Worm (Caenorhabditis elegans) whole organism, young adult: ENCODE results near the gene C16D9.5.

Experiments
- B0261.1 ChIP-seq: sonication (generic microtip); optimal IDR thresholded peaks from 2 replicates; lab custom pipeline; 2016; ENCODE audit warnings: mild to moderate bottlenecking, missing genetic modification characterization, moderate library complexity, missing compliant biosample characterization
- B0336.3 ChIP-seq: fragments of 200-800 bp; sonication (Bioruptor generic); IDR thresholded peaks from 2 replicates; pipeline ENCODE4 v1.3.6; 2022; ENCODE audit warnings: missing genetic modification characterization, missing compliant biosample characterization
- D2030.7 ChIP-seq: fragments of 200-800 bp; sonication (Bioruptor generic); IDR thresholded peaks from 2 replicates; pipeline ENCODE4 v1.3.6; 2022; ENCODE audit warnings: missing genetic modification reagents, missing genetic modification characterization, missing compliant biosample characterization
- F23B12.7 ChIP-seq: sonication (generic microtip); optimal IDR thresholded peaks from 2 replicates; lab custom pipeline; 2017; ENCODE audit warnings: missing genetic modification characterization, mild to moderate bottlenecking, missing compliant biosample characterization, antibody characterized with exemption, moderate library complexity; ENCODE audit not compliant: insufficient read depth
- F37B4.10 ChIP-seq: fragments of 200-800 bp; sonication (Bioruptor generic); IDR thresholded peaks from 2 replicates; pipeline ENCODE4 v1.3.6; 2022; ENCODE audit warnings: missing genetic modification characterization, missing compliant biosample characterization
- F39B2.1 ChIP-seq: fragments of 200-800 bp; sonication (Bioruptor generic); IDR thresholded peaks from 2 replicates; pipeline ENCODE4 v1.3.6; 2022; ENCODE audit warnings: missing genetic modification reagents, missing genetic modification characterization, missing compliant biosample characterization
- F57A8.1 ChIP-seq: fragments of 200-800 bp; sonication (Bioruptor generic); optimal IDR thresholded peaks from 2 replicates; lab custom pipeline; 2018; ENCODE audit warnings: mild to moderate bottlenecking, missing genetic modification characterization, moderate library complexity, missing compliant biosample characterization
- F57C9.4 ChIP-seq: sonication (generic microtip); optimal IDR thresholded peaks from 2 replicates; lab custom pipeline; 2017; ENCODE audit warnings: mild to moderate bottlenecking, missing genetic modification characterization, missing compliant biosample characterization
- K11D2.4 ChIP-seq: fragments of 200-800 bp; sonication (Bioruptor generic); IDR thresholded peaks from 2 replicates; pipeline ENCODE4 v1.3.6; 2022; ENCODE audit warnings: missing genetic modification reagents, missing genetic modification characterization, missing compliant biosample characterization
- K12H6.12 ChIP-seq: fragments of 200-800 bp; sonication (Bioruptor generic); optimal IDR thresholded peaks from 2 replicates; lab custom pipeline; 2018; ENCODE audit warnings: mild to moderate bottlenecking, missing genetic modification characterization, missing compliant biosample characterization
- Y53F4B.3 ChIP-seq: fragments of 200-800 bp; sonication (Bioruptor generic); IDR thresholded peaks from 2 replicates; pipeline ENCODE4 v1.3.6; 2022; ENCODE audit warnings: missing genetic modification reagents, missing genetic modification characterization, missing compliant biosample characterization
- Y67H2A.10 ChIP-seq: fragments of 200-800 bp; sonication (Bioruptor generic); conservative IDR thresholded peaks from 2 replicates; pipeline ENCODE4 v1.3.6; 2022; ENCODE audit warnings: missing genetic modification reagents, missing genetic modification characterization, missing compliant biosample characterization
- ama-1 ChIP-seq, 3 experiments: fragments of 150-350 bp in 1 of 3; sonication (generic microtip) in 2 of 3; optimal IDR thresholded peaks; 2 replicates each; lab custom pipeline; 2014 to 2018; ENCODE audit warnings: missing biosample characterization in 2 of 3, missing genetic modification characterization in 2 of 3, missing genetic modification reagents in 2 of 3
- attf-3 ChIP-seq: fragments of 200-800 bp; sonication (Bioruptor generic); conservative IDR thresholded peaks from 2 replicates; pipeline ENCODE4 v1.3.6; 2022; ENCODE audit warnings: missing genetic modification reagents, missing genetic modification characterization, missing compliant biosample characterization
- cebp-2 ChIP-seq: fragments of 200-800 bp; sonication (Bioruptor generic); IDR thresholded peaks from 2 replicates; pipeline ENCODE4 v1.3.6; 2022; ENCODE audit warnings: missing genetic modification characterization, missing compliant biosample characterization
- ceh-100 ChIP-seq: fragments of 200-800 bp; sonication (Bioruptor generic); IDR thresholded peaks from 2 replicates; pipeline ENCODE4 v1.3.6; 2022; ENCODE audit warnings: missing genetic modification reagents, missing genetic modification characterization, missing compliant biosample characterization
- ceh-27 ChIP-seq: fragments of 200-800 bp; sonication (Bioruptor generic); optimal IDR thresholded peaks from 2 replicates; lab custom pipeline; 2018; ENCODE audit warnings: mild to moderate bottlenecking, missing genetic modification characterization, moderate library complexity, missing compliant biosample characterization
- ceh-40 ChIP-seq: fragments of 200-800 bp; sonication (Bioruptor generic); IDR thresholded peaks from 2 replicates; pipeline ENCODE4 v1.3.6; 2022; ENCODE audit warnings: missing genetic modification characterization, missing compliant biosample characterization
- ceh-91 ChIP-seq: fragments of 200-800 bp; sonication (Bioruptor generic); IDR thresholded peaks from 2 replicates; pipeline ENCODE4 v1.3.6; 2022; ENCODE audit warnings: missing genetic modification reagents, missing genetic modification characterization, missing compliant biosample characterization
- egl-44 ChIP-seq: fragments of 200-800 bp; sonication (Bioruptor generic); IDR thresholded peaks from 2 replicates; pipeline ENCODE4 v1.3.6; 2022; ENCODE audit warnings: missing genetic modification reagents, missing genetic modification characterization, missing compliant biosample characterization
- egrh-3 ChIP-seq: fragments of 200-800 bp; sonication (Bioruptor generic); IDR thresholded peaks from 2 replicates; pipeline ENCODE4 v1.3.6; 2022; ENCODE audit warnings: missing genetic modification reagents, missing genetic modification characterization, missing compliant biosample characterization
- ets-4 ChIP-seq: fragments of 200-800 bp; sonication (Bioruptor generic); optimal IDR thresholded peaks from 2 replicates; lab custom pipeline; 2018; ENCODE audit warnings: mild to moderate bottlenecking, missing genetic modification characterization, missing compliant biosample characterization
- hmg-1.2 ChIP-seq: fragments of 200-800 bp; sonication (Bioruptor generic); IDR thresholded peaks from 2 replicates; pipeline ENCODE4 v1.3.6; 2022; ENCODE audit warnings: missing genetic modification reagents, missing genetic modification characterization, missing compliant biosample characterization
- hsf-1 ChIP-seq: fragments of 200-800 bp; sonication (Bioruptor generic); IDR thresholded peaks from 2 replicates; pipeline ENCODE4 v1.3.6; 2022; ENCODE audit warnings: missing genetic modification reagents, missing genetic modification characterization, missing compliant biosample characterization
- let-526 ChIP-seq: fragments of 200-800 bp; sonication (Bioruptor generic); IDR thresholded peaks from 2 replicates; pipeline ENCODE4 v1.3.6; 2022; ENCODE audit warnings: missing genetic modification reagents, missing genetic modification characterization, missing compliant biosample characterization
- madf-10 ChIP-seq: sonication (generic microtip); optimal IDR thresholded peaks from 2 replicates; lab custom pipeline; 2016; ENCODE audit warnings: mild to moderate bottlenecking, missing genetic modification characterization, missing compliant biosample characterization
- madf-6 ChIP-seq: fragments of 200-800 bp; sonication (Bioruptor generic); IDR thresholded peaks from 2 replicates; pipeline ENCODE4 v1.3.6; 2022; ENCODE audit warnings: missing genetic modification reagents, missing genetic modification characterization, missing compliant biosample characterization
- mcd-1 ChIP-seq: fragments of 200-800 bp; sonication (Bioruptor generic); IDR thresholded peaks from 2 replicates; pipeline ENCODE4 v1.3.6; 2022; ENCODE audit warnings: missing genetic modification reagents, missing genetic modification characterization, missing compliant biosample characterization
- mes-4 ChIP-seq: sonication (generic microtip); optimal IDR thresholded peaks from 2 replicates; lab custom pipeline; 2016; ENCODE audit warnings: missing genotype, missing genetic modification characterization, missing compliant biosample characterization
- nfyb-1 ChIP-seq: fragments of 200-800 bp; sonication (Bioruptor generic); IDR thresholded peaks from 2 replicates; pipeline ENCODE4 v1.3.6; 2022; ENCODE audit warnings: missing genetic modification reagents, missing genetic modification characterization, missing compliant biosample characterization
- nhr-27 ChIP-seq: fragments of 200-800 bp; sonication (Bioruptor generic); optimal IDR thresholded peaks from 2 replicates; lab custom pipeline; 2018; ENCODE audit warnings: mild to moderate bottlenecking, missing genetic modification characterization, moderate library complexity, missing compliant biosample characterization
- nhr-80 ChIP-seq: sonication (generic microtip); optimal IDR thresholded peaks from 2 replicates; lab custom pipeline; 2016; ENCODE audit warnings: missing genetic modification characterization, missing compliant biosample characterization
- nhr-90 ChIP-seq: sonication (generic microtip); optimal IDR thresholded peaks from 2 replicates; lab custom pipeline; 2016; ENCODE audit warnings: missing genotype, mild to moderate bottlenecking, missing genetic modification characterization, missing compliant biosample characterization
- snpc-4 ChIP-seq, 5 experiments: fragments of 150-350 bp in 1 of 5; sonication (generic microtip) in 4 of 5; optimal IDR thresholded peaks; 2 replicates each; lab custom pipeline; 2014 to 2018; ENCODE audit warnings: missing genetic modification characterization in 5 of 5, missing biosample characterization in 3 of 5, antibody characterized with exemption in 2 of 5, mild to moderate bottlenecking in 2 of 5, missing compliant biosample characterization in 2 of 5, missing genotype in 2 of 5, moderate library complexity in 2 of 5, missing genetic modification reagents in 1 of 5
- somi-1 ChIP-seq: fragments of 200-800 bp; sonication (Bioruptor generic); optimal IDR thresholded peaks from 2 replicates; lab custom pipeline; 2018; ENCODE audit warnings: mild to moderate bottlenecking, missing genetic modification characterization, missing compliant biosample characterization
- sptf-2 ChIP-seq: fragments of 200-800 bp; sonication (Bioruptor generic); optimal IDR thresholded peaks from 2 replicates; lab custom pipeline; 2018; ENCODE audit warnings: mild to moderate bottlenecking, missing genetic modification characterization, missing compliant biosample characterization
- tlf-1 ChIP-seq: fragments of 200-800 bp; sonication (Bioruptor generic); optimal IDR thresholded peaks from 2 replicates; lab custom pipeline; 2018; ENCODE audit warnings: mild to moderate bottlenecking, missing genetic modification characterization, missing compliant biosample characterization
- xnd-1 ChIP-seq: sonication (generic microtip); optimal IDR thresholded peaks from 2 replicates; lab custom pipeline; 2016; ENCODE audit warnings: missing genotype, missing genetic modification reagents, missing genetic modification characterization, missing compliant biosample characterization
- zfh-2 ChIP-seq: fragments of 200-800 bp; sonication (Bioruptor generic); conservative IDR thresholded peaks from 2 replicates; pipeline ENCODE4 v1.3.6; 2022; ENCODE audit warnings: missing genetic modification reagents, missing genetic modification characterization, missing compliant biosample characterization
- zim-3 ChIP-seq: sonication (generic microtip); optimal IDR thresholded peaks from 2 replicates; lab custom pipeline; 2017; ENCODE audit warnings: mild to moderate bottlenecking, missing genetic modification characterization, moderate library complexity, missing compliant biosample characterization
- ztf-26 ChIP-seq: sonication (generic microtip); optimal IDR thresholded peaks from 2 replicates; lab custom pipeline; 2017; ENCODE audit warnings: missing genetic modification characterization, missing compliant biosample characterization
- ztf-28 ChIP-seq: fragments of 200-800 bp; sonication (Bioruptor generic); IDR thresholded peaks from 2 replicates; pipeline ENCODE4 v1.3.6; 2022; ENCODE audit warnings: missing genetic modification reagents, missing genetic modification characterization, missing compliant biosample characterization

Gene C16D9.5

ce11 chrV:8243201-8243600 is 2.2 kb downstream of the C16D9.5 start:
- TF ChIP-seq nhr-80 (tag; lab: Kevin White, UChicago) (peak; percentile 42), D2030.7 (GFP tag; lab: Robert Waterston, UW) (no peak)

DNA sequence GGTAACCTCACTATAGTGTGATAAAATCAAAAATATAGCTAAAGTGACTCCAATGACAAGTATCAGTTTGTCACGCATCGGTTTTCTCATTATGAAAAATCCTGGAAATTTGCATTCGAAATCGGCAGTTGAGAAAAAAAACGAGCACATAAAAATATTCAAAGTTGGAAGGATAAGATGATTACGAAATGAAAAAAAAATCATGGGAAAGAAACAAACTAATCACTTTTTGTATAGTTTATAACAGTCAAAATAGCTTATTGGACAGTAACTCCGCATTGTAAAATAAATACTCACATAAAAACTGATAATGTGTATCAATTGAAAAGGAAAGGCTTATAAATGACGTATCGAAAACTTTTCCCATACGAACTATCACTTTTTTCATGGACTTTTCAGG is 2.6 kb downstream of the C16D9.5 start, which contains the start of gene C16D9.4:
TSS of gene C16D9.4 (minus strand) at position 101 of the 400 bp plus-strand sequence.
- no peak for TF ChIP-seq K11D2.4 (GFP tag; lab: Robert Waterston, UW)
- TF ChIP-seq let-526 (GFP tag; lab: Robert Waterston, UW), result no peak
- no peak for TF ChIP-seq egl-44
- no peak for TF ChIP-seq ets-4
- TF ChIP-seq ztf-26, result no peak
- TF ChIP-seq madf-6, result no peak
- TF ChIP-seq zfh-2, result no peak
- TF ChIP-seq attf-3 (GFP tag; lab: Robert Waterston, UW), result no peak
- no peak for TF ChIP-seq B0336.3
- no peak for TF ChIP-seq D2030.7 (GFP tag; lab: Robert Waterston, UW)
- TF ChIP-seq F57C9.4 (tag; lab: Kevin White, UChicago), result no peak
- no peak for TF ChIP-seq F39B2.1
- no peak for TF ChIP-seq B0261.1 (tag; lab: Kevin White, UChicago)
- no peak for TF ChIP-seq ama-1 (optimal IDR thresholded peaks at IDR 0.05; lab: Kevin White, UChicago)
- no peak for TF ChIP-seq ama-1 (GFP tag; optimal IDR thresholded peaks at IDR 0.05; lab: Kevin White, UChicago)
- TF ChIP-seq nfyb-1 (GFP tag; lab: Robert Waterston, UW), result no peak
- TF ChIP-seq madf-10 (tag; lab: Kevin White, UChicago), result no peak
- TF ChIP-seq ceh-91 (GFP tag; lab: Robert Waterston, UW), result no peak
- TF ChIP-seq Y53F4B.3 (GFP tag; lab: Robert Waterston, UW), result no peak

DNA sequence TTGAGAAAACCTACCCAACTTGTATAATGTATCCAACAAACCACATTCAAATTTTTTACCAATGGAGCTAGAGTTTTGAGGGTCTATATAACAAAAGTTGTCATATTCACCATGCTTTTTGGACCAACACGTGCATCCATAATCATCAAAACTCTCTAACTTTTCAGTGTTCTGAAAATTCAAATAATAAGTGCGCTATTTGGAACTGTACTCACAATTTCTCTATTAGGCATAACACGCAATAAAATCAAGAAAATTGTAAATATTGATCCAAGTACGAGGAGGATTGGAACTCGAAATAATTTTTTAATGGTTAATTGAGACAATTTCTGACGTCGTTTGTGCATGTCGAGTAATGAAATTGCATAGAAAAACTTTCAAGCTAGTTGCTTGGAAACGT is 5.4 kb downstream of the C16D9.5 start, which contains the start of gene C16D9.3:
TSS of gene C16D9.3 (minus strand) at position 101 of the 400 bp plus-strand sequence.
- TF ChIP-seq zim-3 (tag; lab: Kevin White, UChicago) (no peak), somi-1 (GFP tag; lab: Kevin White, UChicago) (no peak), mcd-1 (GFP tag; lab: Robert Waterston, UW) (no peak)

DNA sequence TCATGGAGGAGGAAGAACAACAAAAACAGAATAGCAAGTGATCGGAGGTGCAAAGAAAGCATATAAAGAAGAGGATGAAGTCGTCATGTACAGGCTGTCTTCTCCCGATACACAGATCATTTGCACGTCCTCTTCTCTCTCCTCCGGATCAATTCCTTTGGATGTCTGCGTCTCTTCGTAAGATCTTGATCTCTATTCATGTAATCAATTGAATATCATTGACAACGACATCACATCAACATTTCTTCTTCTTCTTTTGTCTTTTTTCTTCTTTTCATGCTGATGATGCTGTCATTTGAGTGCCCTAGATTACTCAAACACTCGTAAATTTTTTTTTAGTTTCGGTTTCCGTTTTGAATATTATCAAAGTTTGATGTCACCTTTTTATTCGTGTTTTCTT is 7.1 kb downstream of the C16D9.5 start, which contains the start of gene rol-3:
TSS of gene rol-3 (minus strand) at position 120 of the 400 bp plus-strand sequence.
- no peak for TF ChIP-seq tlf-1 (GFP tag; lab: Kevin White, UChicago)

- TF ChIP-seq ceh-100 (0 out of 2 replicates have a peak, but pooled peaks have one; percentile 42), snpc-4 (GFP tag; optimal IDR thresholded peaks at IDR 0.05; lab: Kevin White, UChicago) (peak; percentile 61), snpc-4 (tag; optimal IDR thresholded peaks at IDR 0.05; lab: Kevin White, UChicago) (peak in 3 of 4 experiments; percentile 73 to 91 (median 76)), Y67H2A.10 (GFP tag; lab: Robert Waterston, UW) (no peak), F37B4.10 (GFP tag; lab: Robert Waterston, UW) (no peak), madf-6 (no peak; the same call in 1 of the 2 replicates), xnd-1 (tag; lab: Kevin White, UChicago) (no peak), F57A8.1 (GFP tag; lab: Kevin White, UChicago) (no peak), cebp-2 (GFP tag; lab: Robert Waterston, UW) (no peak), ceh-40 (GFP tag; lab: Robert Waterston, UW) (peak; percentile 58; the same call in 1 of the 2 replicates), K12H6.12 (tag; lab: Kevin White, UChicago) (no peak), let-526 (GFP tag; lab: Robert Waterston, UW) (no peak), nhr-27 (no peak), sptf-2 (GFP tag; lab: Kevin White, UChicago) (no peak), egrh-3 (GFP tag; lab: Robert Waterston, UW) (0 out of 2 replicates have a peak, but pooled peaks have one; percentile 31), hsf-1 (GFP tag; lab: Robert Waterston, UW) (no peak), mes-4 (tag; lab: Kevin White, UChicago) (no peak), ceh-27 (peak; percentile 38), F23B12.7 (peak; percentile 60), ztf-28 (no peak), nhr-90 (tag; lab: Kevin White, UChicago) (peak; percentile 66), attf-3 (GFP tag; lab: Robert Waterston, UW) (no peak), hmg-1.2 (GFP tag; lab: Robert Waterston, UW) (peak; percentile 71)
Measured at ce11 chrV:8235331-8235730, 10.0 kb downstream of the C16D9.5 start.
